Worm (Caenorhabditis elegans): ENCODE results near the gene exc-9.

exc-9 gene

ce11 chrIV:7906643-7907042 is 34.2 kb downstream of the exc-9 start:
- TF ChIP-seq lir-3 (tag; optimal IDR thresholded peaks at IDR 0.05; ENCODE audit: poor library complexity) (no peak), alr-1 (tag; optimal IDR thresholded peaks at IDR 0.05; ENCODE audit: borderline replicate concordance) (no peak), lin-39 (tag; optimal IDR thresholded peaks at IDR 0.05) (no peak), efl-1 (optimal IDR thresholded peaks at IDR 0.05) (no peak), efl-1 (GFP tag; optimal IDR thresholded peaks at IDR 0.05 in 1 of 2) (peak in 1 of 2 experiments; percentile 91)

DNA sequence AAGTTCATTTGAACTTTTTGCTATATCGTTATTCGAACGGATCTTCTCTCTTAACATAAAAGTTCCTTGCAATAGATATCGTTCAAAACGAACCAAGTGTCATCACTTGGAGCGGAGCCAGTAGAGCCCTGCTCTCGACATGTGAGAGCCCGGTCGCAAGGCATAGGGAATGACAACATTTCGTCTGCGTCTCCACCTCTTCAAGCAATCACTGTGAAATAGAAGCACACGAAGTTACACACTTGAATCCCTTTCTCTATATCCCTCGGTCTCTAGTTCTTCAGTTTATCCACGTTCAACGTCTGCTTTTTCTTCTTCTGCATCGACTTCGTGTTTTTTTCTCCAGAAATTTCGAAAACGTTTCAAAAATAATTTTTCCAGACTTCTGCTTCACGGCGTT is 37.5 kb downstream of the exc-9 start, which contains the start of gene C49H3.6:
Gene C49H3.6, plus strand, starts transcription at position 380 of the 400 bp plus-strand sequence.
- TF ChIP-seq pax-3 (tag; optimal IDR thresholded peaks at IDR 0.05): no peak
- TF ChIP-seq vab-15 (tag; optimal IDR thresholded peaks at IDR 0.05): no peak
- no peak for TF ChIP-seq fkh-4 (tag; optimal IDR thresholded peaks at IDR 0.05; ENCODE audit: borderline replicate concordance)
- no peak for TF ChIP-seq ces-1 (GFP tag; optimal IDR thresholded peaks at IDR 0.05)
- TF ChIP-seq lin-39 (tag; optimal IDR thresholded peaks at IDR 0.05): no peak
- no peak for TF ChIP-seq unc-62 (GFP tag; optimal IDR thresholded peaks at IDR 0.05)
- TF ChIP-seq irx-1 (tag; optimal IDR thresholded peaks at IDR 0.05): no peak
- peak in 1 of 2 experiments; percentile 72 for TF ChIP-seq lsy-2 (tag; optimal IDR thresholded peaks at IDR 0.05)
- no peak for TF ChIP-seq mab-9 (GFP tag; IDR thresholded peaks at IDR 0.05)
- 0 out of 2 replicates have a peak, but pooled peaks have one; percentile 24 for TF ChIP-seq ceh-88 (GFP tag; IDR thresholded peaks at IDR 0.05)
- no peak for TF ChIP-seq nhr-77 (tag; optimal IDR thresholded peaks at IDR 0.05)
- no peak for TF ChIP-seq unc-86 (tag; optimal IDR thresholded peaks at IDR 0.05)
- TF ChIP-seq snpc-4 (tag; optimal IDR thresholded peaks at IDR 0.05): no peak
- TF ChIP-seq ceh-63 (GFP tag; optimal IDR thresholded peaks at IDR 0.05): no peak
- no peak for TF ChIP-seq zip-4 (GFP tag; optimal IDR thresholded peaks at IDR 0.05)
- TF ChIP-seq C34B4.2 (tag; optimal IDR thresholded peaks at IDR 0.05): no peak
- peak; percentile 55 for TF ChIP-seq nhr-71 (tag; optimal IDR thresholded peaks at IDR 0.05)
- no peak for TF ChIP-seq hlh-4 (tag; optimal IDR thresholded peaks at IDR 0.05)
- TF ChIP-seq nhr-76 (tag; optimal IDR thresholded peaks at IDR 0.05): no peak
- TF ChIP-seq nhr-85 (tag): no peak
- TF ChIP-seq hpl-2 (GFP tag; optimal IDR thresholded peaks at IDR 0.05): no peak
- no peak for TF ChIP-seq nhr-47 (tag; optimal IDR thresholded peaks at IDR 0.05)
- TF ChIP-seq rnt-1 (tag; optimal IDR thresholded peaks at IDR 0.05): peak; percentile 42
- TF ChIP-seq lir-3 (tag; optimal IDR thresholded peaks at IDR 0.05; ENCODE audit: poor library complexity): peak; percentile 3
- peak; percentile 43 for TF ChIP-seq fkh-8 (tag; optimal IDR thresholded peaks at IDR 0.05)
- TF ChIP-seq nhr-20 (tag; optimal IDR thresholded peaks at IDR 0.05): peak; percentile 17
- no peak for TF ChIP-seq nhr-11 (tag; optimal IDR thresholded peaks at IDR 0.05)
- TF ChIP-seq pqm-1 (tag; optimal IDR thresholded peaks at IDR 0.05): no peak
- TF ChIP-seq C16A3.4 (tag; optimal IDR thresholded peaks at IDR 0.05): no peak
- peak; percentile 5 for TF ChIP-seq ztf-4 (tag; optimal IDR thresholded peaks at IDR 0.05)
- no peak for TF ChIP-seq nhr-12 (tag; optimal IDR thresholded peaks at IDR 0.05)
- no peak for TF ChIP-seq unc-130 (tag; optimal IDR thresholded peaks at IDR 0.05)
- TF ChIP-seq nhr-237 (tag; optimal IDR thresholded peaks at IDR 0.05): no peak
- no peak for TF ChIP-seq pag-3 (tag; optimal IDR thresholded peaks at IDR 0.05; ENCODE audit: borderline replicate concordance, insufficient read depth)
- peak; percentile 18; the same call in 1 of the 2 replicates for TF ChIP-seq isw-1 (GFP tag; IDR thresholded peaks at IDR 0.05)
- TF ChIP-seq swsn-7 (tag; optimal IDR thresholded peaks at IDR 0.05): peak; percentile 40
- no peak for TF ChIP-seq ztf-11 (tag; optimal IDR thresholded peaks at IDR 0.05)
- peak in 1 of 2 experiments; percentile 29 for TF ChIP-seq lin-35 (GFP tag; optimal IDR thresholded peaks at IDR 0.05)
- TF ChIP-seq mep-1 (tag; optimal IDR thresholded peaks at IDR 0.05): peak; percentile 38
- no peak for TF ChIP-seq jun-1 (tag; optimal IDR thresholded peaks at IDR 0.05)
- no peak for TF ChIP-seq aly-2 (tag; optimal IDR thresholded peaks at IDR 0.05)
- no peak for TF ChIP-seq unc-30 (tag; optimal IDR thresholded peaks at IDR 0.05)
- TF ChIP-seq egl-13 (tag; optimal IDR thresholded peaks at IDR 0.05): no peak
- TF ChIP-seq efl-3 (GFP tag; optimal IDR thresholded peaks at IDR 0.05): no peak
- no peak for TF ChIP-seq elt-3 (tag; optimal IDR thresholded peaks at IDR 0.05)
- TF ChIP-seq mef-2 (tag; optimal IDR thresholded peaks at IDR 0.05): no peak
- TF ChIP-seq unc-98 (GFP tag; IDR thresholded peaks at IDR 0.05): no peak
- TF ChIP-seq dsc-1 (tag; optimal IDR thresholded peaks at IDR 0.05): peak; percentile 23
- no peak for TF ChIP-seq lin-15B (tag; optimal IDR thresholded peaks at IDR 0.05)
